Worm (Caenorhabditis elegans) whole organism, L4/young adult: ENCODE measurements around the gene cdr-1.

Source experiments
- W03F9.2 ChIP-seq: fragments of 150-350 bp; optimal IDR thresholded peaks from 2 replicates; lab custom pipeline; 2014; ENCODE audit warnings: missing biosample characterization, missing genetic modification characterization
- dao-5 ChIP-seq: sonication (generic microtip); optimal IDR thresholded peaks from 2 replicates; lab custom pipeline; 2016; ENCODE audit warnings: missing genotype, missing genetic modification characterization, moderate library complexity, missing compliant biosample characterization
- him-1 ChIP-seq: sonication (generic microtip); optimal IDR thresholded peaks from 2 replicates; lab custom pipeline; 2016; ENCODE audit warnings: missing genotype, missing genetic modification reagents, missing genetic modification characterization, missing compliant biosample characterization

DNA sequence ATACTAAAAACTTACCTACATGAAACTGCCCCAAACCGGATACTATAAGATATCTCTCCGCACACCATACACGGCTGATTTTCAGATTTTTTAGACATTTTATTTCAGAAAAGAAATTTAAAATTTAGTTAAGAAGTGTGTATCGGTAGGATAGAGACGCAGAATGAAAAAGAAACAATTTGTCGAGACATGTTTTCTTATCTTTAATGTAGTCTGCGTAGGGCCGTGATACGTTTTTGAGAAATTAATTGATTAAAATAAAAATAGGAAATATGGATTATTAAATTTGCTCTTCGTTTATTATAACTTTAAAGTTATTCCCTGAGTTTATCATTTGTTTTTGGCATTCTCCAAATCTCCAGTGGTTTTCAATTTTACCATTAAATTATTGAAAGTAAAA lies 3.2 kb downstream of the cdr-1 start, which contains the start of gene nhr-108:
- TF ChIP-seq dao-5 (tag; lab: Kevin White, UChicago) (no peak), him-1 (tag; lab: Kevin White, UChicago) (no peak), W03F9.2 (tag; lab: Kevin White, UChicago) (no peak)
